Fruit fly (Drosophila melanogaster): ENCODE measurements around the gene CG18404.

CG18404 gene

DNA sequence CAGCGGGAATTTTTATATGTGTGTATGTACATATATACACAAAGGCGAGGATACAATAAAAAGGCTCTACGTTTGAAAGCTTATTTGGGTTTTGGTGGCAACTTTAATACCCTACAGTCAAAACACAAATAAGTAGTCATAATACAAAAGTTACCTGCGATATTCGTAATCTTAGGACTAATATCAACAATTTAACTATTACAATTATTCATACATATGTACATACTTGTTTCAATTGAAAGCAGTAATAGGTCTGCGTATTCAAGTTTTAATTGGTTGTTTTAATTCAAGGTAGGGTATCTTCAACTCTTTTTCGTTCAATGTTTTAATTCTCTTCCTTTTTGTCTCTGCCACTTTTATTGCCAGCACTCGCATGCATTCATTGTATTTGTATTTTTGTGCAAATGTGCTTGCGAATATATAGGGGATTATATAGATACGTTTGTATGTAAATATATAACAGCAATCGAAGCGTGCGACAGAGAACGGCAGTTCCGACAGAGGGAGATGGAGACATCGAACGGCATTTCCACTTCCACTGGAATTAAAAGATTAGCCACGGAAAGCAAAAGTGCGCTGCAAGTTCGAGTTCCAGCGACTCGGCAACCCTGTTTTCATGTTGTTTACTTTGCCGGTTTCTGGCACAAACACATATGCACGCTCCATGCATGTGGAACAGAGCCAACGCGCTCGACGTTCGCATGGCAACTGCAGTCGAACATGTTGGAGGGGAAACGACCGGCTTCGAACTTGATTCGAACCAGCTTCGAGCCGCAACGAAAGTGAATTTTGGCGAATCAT is 23.7 kb downstream of the CG18404 start (continued):
- TF ChIP-seq CoRest (tag; optimal IDR thresholded peaks at IDR 0.05) = peak; percentile 37
- TF ChIP-seq D19A (tag; optimal IDR thresholded peaks at IDR 0.05) = peak; percentile 76
- peak; percentile 50 for TF ChIP-seq CG33557 (GFP tag; optimal IDR thresholded peaks at IDR 0.05)
- peak; percentile 39 for TF ChIP-seq CG1529 (GFP tag; optimal IDR thresholded peaks at IDR 0.05)
- TF ChIP-seq sqz (GFP tag; optimal IDR thresholded peaks at IDR 0.05) = no peak
- TF ChIP-seq sob (GFP tag; IDR thresholded peaks at IDR 0.05) = peak; percentile 31; the same call in 1 of the 2 replicates
- TF ChIP-seq ham (GFP tag; IDR thresholded peaks at IDR 0.05) = no peak
- peak; percentile 44 for TF ChIP-seq CG10431 (GFP tag; optimal IDR thresholded peaks at IDR 0.05)
- TF ChIP-seq HHEX (GFP tag; optimal IDR thresholded peaks at IDR 0.05) = peak; percentile 1
- no peak for TF ChIP-seq odd (GFP tag; optimal IDR thresholded peaks at IDR 0.05)
- no peak for TF ChIP-seq pzg (GFP tag; optimal IDR thresholded peaks at IDR 0.05)
- TF ChIP-seq CG11247 (GFP tag; IDR thresholded peaks at IDR 0.05) = no peak
- TF ChIP-seq NfI (GFP tag; optimal IDR thresholded peaks at IDR 0.05) = peak; percentile 56
- no peak for TF ChIP-seq CG10267 (tag; optimal IDR thresholded peaks at IDR 0.05)
- no peak for TF ChIP-seq Sin3A (optimal IDR thresholded peaks at IDR 0.05)
- TF ChIP-seq CG14965 (GFP tag; optimal IDR thresholded peaks at IDR 0.05; ENCODE audit: borderline replicate concordance) = no peak
- TF ChIP-seq CG10147 (GFP tag; optimal IDR thresholded peaks at IDR 0.05) = no peak
- peak; percentile 38 for TF ChIP-seq CG8089 (GFP tag; optimal IDR thresholded peaks at IDR 0.05)
- peak; percentile 20; the same call in 1 of the 3 replicates for TF ChIP-seq CG6791 (GFP tag; IDR thresholded peaks at IDR 0.05; ENCODE audit: partially characterized antibody)
- no peak for TF ChIP-seq CG34224 (GFP tag; IDR thresholded peaks at IDR 0.05; ENCODE audit: partially characterized antibody)
- TF ChIP-seq CG2678 (tag; optimal IDR thresholded peaks at IDR 0.05) = peak; percentile 51
- peak; percentile 30; the same call in 1 of the 2 replicates for TF ChIP-seq CG32532 (GFP tag; IDR thresholded peaks at IDR 0.05)
- TF ChIP-seq tio (GFP tag; optimal IDR thresholded peaks at IDR 0.05) = peak; percentile 14
- peak; percentile 84 for TF ChIP-seq oc (tag; optimal IDR thresholded peaks at IDR 0.05)
- TF ChIP-seq zen2 (GFP tag; IDR thresholded peaks at IDR 0.05; ENCODE audit: partially characterized antibody) = no peak
- no peak for TF ChIP-seq br (optimal IDR thresholded peaks at IDR 0.05)
- peak; percentile 32 for TF ChIP-seq CG18262 (tag; optimal IDR thresholded peaks at IDR 0.05)
- 0 out of 2 replicates have a peak, but pooled peaks have one; percentile 39 for TF ChIP-seq stc (GFP tag; IDR thresholded peaks at IDR 0.05)
- TF ChIP-seq CG2199 (GFP tag; IDR thresholded peaks at IDR 0.05) = peak; percentile 72; the same call in 1 of the 3 replicates
- no peak for TF ChIP-seq Bgb (GFP tag; IDR thresholded peaks at IDR 0.05; ENCODE audit: partially characterized antibody)
- no peak for TF ChIP-seq CG8478 (optimal IDR thresholded peaks at IDR 0.05)
- TF ChIP-seq CG3281 (GFP tag; optimal IDR thresholded peaks at IDR 0.05) = peak; percentile 27
- TF ChIP-seq bsh (GFP tag; optimal IDR thresholded peaks at IDR 0.05) = peak; percentile 54 to 71
- no peak for TF ChIP-seq usp (GFP tag; optimal IDR thresholded peaks at IDR 0.05)
- TF ChIP-seq Sry-β (GFP tag; optimal IDR thresholded peaks at IDR 0.05) = peak; percentile 6
- TF ChIP-seq bbx (GFP tag; IDR thresholded peaks at IDR 0.05; ENCODE audit: partially characterized antibody) = 0 out of 2 replicates have a peak, but pooled peaks have one; percentile 19
- no peak for TF ChIP-seq HmgZ (tag; optimal IDR thresholded peaks at IDR 0.05)
- TF ChIP-seq BtbVII (GFP tag; optimal IDR thresholded peaks at IDR 0.05) = no peak
- no peak for TF ChIP-seq Lim3 (GFP tag; IDR thresholded peaks at IDR 0.05)
- no peak for TF ChIP-seq pnt (GFP tag; optimal IDR thresholded peaks at IDR 0.05)
- TF ChIP-seq Oaz (GFP tag; IDR thresholded peaks at IDR 0.05) = no peak
- peak; percentile 39 for TF ChIP-seq gem (tag; optimal IDR thresholded peaks at IDR 0.05)
- no peak for TF ChIP-seq CG7271 (tag; optimal IDR thresholded peaks at IDR 0.05)
- peak; percentile 80 for TF ChIP-seq chm (GFP tag; IDR thresholded peaks at IDR 0.05)
- no peak for TF ChIP-seq abd-A (tag; optimal IDR thresholded peaks at IDR 0.05)
- TF ChIP-seq CG16863 (GFP tag; optimal IDR thresholded peaks at IDR 0.05) = peak; percentile 55
- no peak for TF ChIP-seq CG3995 (GFP tag; optimal IDR thresholded peaks at IDR 0.05)
- TF ChIP-seq fd102C (GFP tag; optimal IDR thresholded peaks at IDR 0.05) = no peak
- peak; percentile 43; the same call in 1 of the 2 replicates for TF ChIP-seq CG17328 (GFP tag; IDR thresholded peaks at IDR 0.05)

All from whole organism, embryonic.